Worm (Caenorhabditis elegans): Measurements from ENCODE around the gene K05B2.4.

The K05B2.4 gene

DNA sequence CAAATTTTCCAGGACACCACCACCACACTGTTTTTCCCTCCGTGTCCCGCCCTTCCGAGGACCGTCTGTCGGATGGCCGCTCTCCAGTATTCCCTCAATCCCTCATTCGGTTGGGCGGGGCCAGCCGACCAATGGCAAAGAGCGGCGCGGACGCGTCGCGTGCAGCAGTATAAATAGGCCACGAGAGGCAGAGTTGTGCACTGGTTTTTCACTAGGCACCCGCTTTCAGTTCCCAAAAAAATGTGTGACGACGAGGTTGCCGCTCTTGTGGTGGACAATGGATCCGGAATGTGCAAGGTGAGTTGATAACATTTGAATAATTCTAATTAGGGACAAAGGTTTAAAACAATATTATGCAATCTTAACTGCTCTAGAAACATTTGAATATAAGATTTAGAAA, 39.6 kb upstream of the K05B2.4 start, which contains the start of gene act-4 (continued):
- TF ChIP-seq mdl-1 (tag; optimal IDR thresholded peaks at IDR 0.05), result peak; percentile 26 to 58
- TF ChIP-seq nhr-25 (tag; optimal IDR thresholded peaks at IDR 0.05), result no peak
- no peak for TF ChIP-seq lin-11 (tag; optimal IDR thresholded peaks at IDR 0.05)
- TF ChIP-seq ztf-4 (tag; optimal IDR thresholded peaks at IDR 0.05), result no peak
- TF ChIP-seq nhr-237 (tag; optimal IDR thresholded peaks at IDR 0.05), result no peak
- TF ChIP-seq nhr-129 (tag; optimal IDR thresholded peaks at IDR 0.05), result peak; percentile 52
- no peak for TF ChIP-seq blmp-1 (tag; optimal IDR thresholded peaks at IDR 0.05; ENCODE audit: insufficient read depth)
- TF ChIP-seq egl-27 (tag; optimal IDR thresholded peaks at IDR 0.05), result no peak
- no peak for TF ChIP-seq nhr-21 (tag; optimal IDR thresholded peaks at IDR 0.05)

DNA sequence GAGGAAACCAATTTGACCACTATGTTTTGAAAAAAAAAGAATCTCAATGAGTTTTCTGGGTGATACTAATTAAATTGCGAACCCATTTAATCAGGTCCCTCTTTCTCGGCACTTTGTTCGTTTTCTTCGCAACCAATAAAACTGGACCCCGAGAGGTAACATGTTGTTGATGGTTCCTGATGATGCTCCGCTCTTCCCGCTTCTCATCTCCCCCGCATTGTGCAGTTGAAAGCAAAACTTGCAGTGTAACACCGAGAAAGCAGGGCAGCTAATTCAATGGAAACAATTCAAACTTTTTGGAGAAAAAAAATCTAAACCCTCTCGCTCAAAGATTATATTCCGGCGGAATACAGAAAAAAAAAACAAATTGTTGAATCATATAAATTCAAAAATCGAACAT, 38.6 kb upstream of the K05B2.4 start:
- TF ChIP-seq ZK546.5 (tag; optimal IDR thresholded peaks at IDR 0.05), result no peak
- TF ChIP-seq elt-1 (tag; optimal IDR thresholded peaks at IDR 0.05), result no peak
- no peak for TF ChIP-seq ztf-1 (GFP tag; conservative IDR thresholded peaks at IDR 0.05)
- no peak for TF ChIP-seq ceh-82 (tag; optimal IDR thresholded peaks at IDR 0.05)
- no peak for TF ChIP-seq elt-3 (tag; optimal IDR thresholded peaks at IDR 0.05)
- TF ChIP-seq sma-9 (GFP tag; optimal IDR thresholded peaks at IDR 0.05), result no peak
- TF ChIP-seq sma-9 (tag; optimal IDR thresholded peaks at IDR 0.05), result no peak
- TF ChIP-seq lsy-2 (tag; optimal IDR thresholded peaks at IDR 0.05), result no peak
- TF ChIP-seq nhr-237 (tag; optimal IDR thresholded peaks at IDR 0.05), result no peak
- no peak for TF ChIP-seq sem-4 (tag; optimal IDR thresholded peaks at IDR 0.05)

DNA sequence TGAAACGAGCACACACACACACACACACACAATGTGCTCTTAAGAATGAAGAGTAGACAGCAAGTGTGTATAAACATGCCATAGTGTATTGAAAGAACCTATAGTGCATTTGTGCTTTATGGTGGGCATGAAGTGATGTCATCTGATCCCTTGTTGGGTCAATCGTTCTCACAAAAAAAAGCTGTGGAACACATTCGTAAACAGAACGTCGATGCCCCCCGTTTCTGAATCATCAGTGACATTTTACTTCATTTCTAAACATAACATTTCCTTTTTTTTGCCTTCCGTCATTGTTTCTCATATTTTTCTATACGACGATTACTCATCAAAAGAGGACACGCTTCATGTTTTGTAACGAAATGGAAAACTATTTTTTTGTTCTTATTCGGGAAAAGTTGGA, 38.2 kb upstream of the K05B2.4 start:
- TF ChIP-seq dmd-4 (tag; optimal IDR thresholded peaks at IDR 0.05) (no peak), nhr-237 (tag; optimal IDR thresholded peaks at IDR 0.05) (no peak), mdl-1 (tag; optimal IDR thresholded peaks at IDR 0.05) (no peak), unc-62 (GFP tag; optimal IDR thresholded peaks at IDR 0.05) (no peak), mbf-1 (tag; optimal IDR thresholded peaks at IDR 0.05) (no peak), elt-3 (tag; optimal IDR thresholded peaks at IDR 0.05) (no peak), nhr-21 (tag; optimal IDR thresholded peaks at IDR 0.05) (no peak), ztf-1 (GFP tag; conservative IDR thresholded peaks at IDR 0.05) (no peak), aly-2 (tag; optimal IDR thresholded peaks at IDR 0.05) (no peak), nhr-23 (tag; optimal IDR thresholded peaks at IDR 0.05) (no peak), nhr-25 (tag; optimal IDR thresholded peaks at IDR 0.05) (no peak), nhr-10 (tag; optimal IDR thresholded peaks at IDR 0.05) (no peak), R02D3.7 (tag; optimal IDR thresholded peaks at IDR 0.05) (no peak), unc-55 (GFP tag; optimal IDR thresholded peaks at IDR 0.05) (no peak), nhr-129 (tag; optimal IDR thresholded peaks at IDR 0.05) (no peak), lin-11 (tag; optimal IDR thresholded peaks at IDR 0.05) (no peak), nhr-12 (tag; optimal IDR thresholded peaks at IDR 0.05) (no peak), blmp-1 (tag; optimal IDR thresholded peaks at IDR 0.05; ENCODE audit: insufficient read depth) (no peak), unc-39 (tag; optimal IDR thresholded peaks at IDR 0.05) (no peak), lin-39 (tag; optimal IDR thresholded peaks at IDR 0.05) (no peak)

DNA sequence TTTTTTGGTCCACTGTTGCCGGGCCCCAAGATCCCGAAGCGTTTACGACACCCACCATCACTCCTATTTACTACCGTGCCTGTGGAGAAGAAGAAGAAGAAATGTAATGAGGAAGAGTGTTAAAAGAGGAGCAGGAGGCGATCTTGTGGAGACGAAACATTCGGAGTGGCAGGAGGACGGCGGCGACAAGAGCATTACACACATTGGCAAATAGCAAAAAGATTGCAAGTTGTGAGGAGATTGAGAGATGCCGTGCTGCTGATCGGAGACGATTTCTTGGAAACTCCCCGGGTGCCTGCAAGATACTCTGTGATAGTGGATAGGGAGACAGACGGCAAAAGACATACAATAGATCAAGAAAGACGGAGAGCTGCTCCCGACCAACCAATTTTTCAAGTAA, 36.5 kb upstream of the K05B2.4 start, which contains the start of gene M03F4.4:
TSS of gene M03F4.4 (minus strand) at position 160 of the 400 bp plus-strand sequence.
- TF ChIP-seq elt-3 (tag; optimal IDR thresholded peaks at IDR 0.05) (no peak), ceh-16 (tag; optimal IDR thresholded peaks at IDR 0.05) (no peak), elt-1 (tag; optimal IDR thresholded peaks at IDR 0.05) (no peak), nhr-237 (tag; optimal IDR thresholded peaks at IDR 0.05) (no peak), ztf-1 (GFP tag; conservative IDR thresholded peaks at IDR 0.05) (no peak), nhr-11 (tag; optimal IDR thresholded peaks at IDR 0.05) (no peak), skn-1 (tag; optimal IDR thresholded peaks at IDR 0.05) (no peak), peb-1 (tag; optimal IDR thresholded peaks at IDR 0.05) (no peak), lsy-2 (tag; optimal IDR thresholded peaks at IDR 0.05) (peak in 1 of 2 experiments; percentile 1), unc-39 (tag; optimal IDR thresholded peaks at IDR 0.05) (no peak), sma-9 (GFP tag; optimal IDR thresholded peaks at IDR 0.05) (peak; percentile 79), sma-9 (tag; optimal IDR thresholded peaks at IDR 0.05) (no peak), lin-13 (GFP tag; optimal IDR thresholded peaks at IDR 0.05) (no peak), egl-27 (tag; optimal IDR thresholded peaks at IDR 0.05) (no peak), nhr-25 (tag; optimal IDR thresholded peaks at IDR 0.05) (no peak), snpc-4 (tag; optimal IDR thresholded peaks at IDR 0.05) (no peak), ztf-11 (tag; optimal IDR thresholded peaks at IDR 0.05) (no peak), ama-1 (optimal IDR thresholded peaks at IDR 0.05) (no peak), C34F6.9 (tag; optimal IDR thresholded peaks at IDR 0.05) (peak; percentile 12), fos-1 (tag; optimal IDR thresholded peaks at IDR 0.05) (no peak), sma-3 (GFP tag; optimal IDR thresholded peaks at IDR 0.05) (no peak), ztf-4 (tag; optimal IDR thresholded peaks at IDR 0.05) (peak; percentile 54), mbf-1 (tag; optimal IDR thresholded peaks at IDR 0.05) (no peak), alr-1 (tag; optimal IDR thresholded peaks at IDR 0.05) (no peak), dmd-4 (tag; optimal IDR thresholded peaks at IDR 0.05) (no peak), aly-2 (tag; optimal IDR thresholded peaks at IDR 0.05) (no peak), sem-4 (tag; optimal IDR thresholded peaks at IDR 0.05) (no peak), nhr-23 (tag; optimal IDR thresholded peaks at IDR 0.05) (no peak), gmeb-1 (tag; optimal IDR thresholded peaks at IDR 0.05) (no peak), blmp-1 (tag; optimal IDR thresholded peaks at IDR 0.05; ENCODE audit: insufficient read depth) (no peak), nhr-129 (tag; optimal IDR thresholded peaks at IDR 0.05) (peak; percentile 68), nhr-21 (tag; optimal IDR thresholded peaks at IDR 0.05) (no peak), nhr-10 (tag; optimal IDR thresholded peaks at IDR 0.05) (no peak), nhr-6 (tag; optimal IDR thresholded peaks at IDR 0.05) (no peak), F13H6.1 (tag; optimal IDR thresholded peaks at IDR 0.05) (peak; percentile 93), Y55F3AM.14 (GFP tag; optimal IDR thresholded peaks at IDR 0.05) (no peak), nhr-77 (tag; optimal IDR thresholded peaks at IDR 0.05) (no peak)

Measured in whole organism, L2 larva.